Worm (Caenorhabditis elegans) whole organism, young adult: Measurements from ENCODE around the gene memo-1.

ENCODE experiments used
- B0035.1 ChIP-seq: sonication (generic microtip); optimal IDR thresholded peaks from 2 replicates; lab custom pipeline; 2016; ENCODE audit warnings: missing genetic modification characterization, mild to moderate bottlenecking, missing compliant biosample characterization, missing genotype, missing genetic modification reagents
- B0261.1 ChIP-seq: sonication (generic microtip); optimal IDR thresholded peaks from 2 replicates; lab custom pipeline; 2016; ENCODE audit warnings: mild to moderate bottlenecking, missing genetic modification characterization, moderate library complexity, missing compliant biosample characterization
- B0336.3 ChIP-seq: fragments of 200-800 bp; sonication (Bioruptor generic); IDR thresholded peaks from 2 replicates; pipeline ENCODE4 v1.3.6; 2022; ENCODE audit warnings: missing genetic modification characterization, missing compliant biosample characterization
- C06A6.2 ChIP-seq: fragments of 200-800 bp; sonication (Bioruptor generic); conservative IDR thresholded peaks from 2 replicates; pipeline ENCODE4 v1.3.6; 2022; ENCODE audit warnings: missing genetic modification characterization, missing compliant biosample characterization
- C17E4.6 ChIP-seq: fragments of 200-800 bp; sonication (Bioruptor generic); IDR thresholded peaks from 2 replicates; pipeline ENCODE4 v1.3.6; 2022; ENCODE audit warnings: missing genetic modification reagents, missing genetic modification characterization, missing compliant biosample characterization
- D2030.7 ChIP-seq: fragments of 200-800 bp; sonication (Bioruptor generic); IDR thresholded peaks from 2 replicates; pipeline ENCODE4 v1.3.6; 2022; ENCODE audit warnings: missing genetic modification reagents, missing genetic modification characterization, missing compliant biosample characterization
- F10E7.11 ChIP-seq: sonication (generic microtip); optimal IDR thresholded peaks from 2 replicates; lab custom pipeline; 2017; ENCODE audit warnings: mild to moderate bottlenecking, missing genetic modification characterization, moderate library complexity, missing compliant biosample characterization
- F33H1.4 ChIP-seq: fragments of 200-800 bp; sonication (Bioruptor generic); IDR thresholded peaks from 2 replicates; pipeline ENCODE4 v1.3.6; 2022; ENCODE audit warnings: missing genetic modification reagents, missing genetic modification characterization, missing compliant biosample characterization
- F55B11.4 ChIP-seq: sonication (generic microtip); optimal IDR thresholded peaks from 2 replicates; lab custom pipeline; 2016; ENCODE audit warnings: missing compliant biosample characterization, missing genetic modification characterization, borderline replicate concordance; ENCODE audit not compliant: insufficient read depth
- K11D2.4 ChIP-seq: fragments of 200-800 bp; sonication (Bioruptor generic); IDR thresholded peaks from 2 replicates; pipeline ENCODE4 v1.3.6; 2022; ENCODE audit warnings: missing genetic modification reagents, missing genetic modification characterization, missing compliant biosample characterization
- T26A5.8 ChIP-seq: sonication (generic microtip); optimal IDR thresholded peaks from 2 replicates; lab custom pipeline; 2016; ENCODE audit warnings: missing genetic modification characterization, missing compliant biosample characterization
- Y53F4B.3 ChIP-seq: fragments of 200-800 bp; sonication (Bioruptor generic); IDR thresholded peaks from 2 replicates; pipeline ENCODE4 v1.3.6; 2022; ENCODE audit warnings: missing genetic modification reagents, missing genetic modification characterization, missing compliant biosample characterization
- Y67H2A.10 ChIP-seq: fragments of 200-800 bp; sonication (Bioruptor generic); conservative IDR thresholded peaks from 2 replicates; pipeline ENCODE4 v1.3.6; 2022; ENCODE audit warnings: missing genetic modification reagents, missing genetic modification characterization, missing compliant biosample characterization
- Y95B8A.8 ChIP-seq: fragments of 200-800 bp; sonication (Bioruptor generic); IDR thresholded peaks from 2 replicates; pipeline ENCODE4 v1.3.6; 2022; ENCODE audit warnings: missing genetic modification reagents, missing genetic modification characterization, missing compliant biosample characterization
- akir-1 ChIP-seq: fragments of 200-800 bp; sonication (Bioruptor generic); optimal IDR thresholded peaks from 2 replicates; lab custom pipeline; 2018; ENCODE audit warnings: mild to moderate bottlenecking, missing genetic modification characterization, moderate library complexity, missing compliant biosample characterization
- aptf-3 ChIP-seq: fragments of 200-800 bp; sonication (Bioruptor generic); IDR thresholded peaks from 2 replicates; pipeline ENCODE4 v1.3.6; 2022; ENCODE audit warnings: missing genetic modification characterization, missing compliant biosample characterization
- attf-3 ChIP-seq: fragments of 200-800 bp; sonication (Bioruptor generic); conservative IDR thresholded peaks from 2 replicates; pipeline ENCODE4 v1.3.6; 2022; ENCODE audit warnings: missing genetic modification reagents, missing genetic modification characterization, missing compliant biosample characterization
- attf-5 ChIP-seq: fragments of 200-800 bp; sonication (Bioruptor generic); optimal IDR thresholded peaks from 2 replicates; lab custom pipeline; 2018; ENCODE audit warnings: mild to moderate bottlenecking, missing genetic modification characterization, missing compliant biosample characterization
- ceh-100 ChIP-seq: fragments of 200-800 bp; sonication (Bioruptor generic); IDR thresholded peaks from 2 replicates; pipeline ENCODE4 v1.3.6; 2022; ENCODE audit warnings: missing genetic modification reagents, missing genetic modification characterization, missing compliant biosample characterization
- ceh-58 ChIP-seq: fragments of 200-800 bp; sonication (Bioruptor generic); IDR thresholded peaks from 2 replicates; pipeline ENCODE4 v1.3.6; 2022; ENCODE audit warnings: missing genetic modification characterization, missing compliant biosample characterization
- dpff-1 ChIP-seq: sonication (generic microtip); optimal IDR thresholded peaks from 2 replicates; lab custom pipeline; 2017; ENCODE audit warnings: mild to moderate bottlenecking, missing genetic modification characterization, missing compliant biosample characterization
- efl-1 ChIP-seq: fragments of 150-350 bp; optimal IDR thresholded peaks from 2 replicates; lab custom pipeline; 2014; ENCODE audit warnings: missing biosample characterization, missing genetic modification reagents, missing genetic modification characterization
- egl-18 ChIP-seq: fragments of 200-800 bp; sonication (Bioruptor generic); IDR thresholded peaks from 2 replicates; pipeline ENCODE4 v1.3.6; 2022; ENCODE audit warnings: missing genetic modification reagents, missing genetic modification characterization, missing compliant biosample characterization
- egrh-3 ChIP-seq: fragments of 200-800 bp; sonication (Bioruptor generic); IDR thresholded peaks from 2 replicates; pipeline ENCODE4 v1.3.6; 2022; ENCODE audit warnings: missing genetic modification reagents, missing genetic modification characterization, missing compliant biosample characterization
- gei-17 ChIP-seq: fragments of 200-800 bp; sonication (Bioruptor generic); optimal IDR thresholded peaks from 2 replicates; lab custom pipeline; 2018; ENCODE audit warnings: mild to moderate bottlenecking, missing genetic modification characterization, missing compliant biosample characterization
- hlh-12 ChIP-seq: sonication (generic microtip); optimal IDR thresholded peaks from 2 replicates; lab custom pipeline; 2016; ENCODE audit warnings: missing genetic modification characterization, missing compliant biosample characterization
- hlh-26 ChIP-seq: fragments of 200-800 bp; sonication (Bioruptor generic); conservative IDR thresholded peaks from 2 replicates; pipeline ENCODE4 v1.3.6; 2022; ENCODE audit warnings: missing genetic modification reagents, missing genetic modification characterization, missing compliant biosample characterization
- hsf-1 ChIP-seq: fragments of 200-800 bp; sonication (Bioruptor generic); IDR thresholded peaks from 2 replicates; pipeline ENCODE4 v1.3.6; 2022; ENCODE audit warnings: missing genetic modification reagents, missing genetic modification characterization, missing compliant biosample characterization
- lsl-1 ChIP-seq: fragments of 200-800 bp; sonication (Bioruptor generic); optimal IDR thresholded peaks from 2 replicates; lab custom pipeline; 2018; ENCODE audit warnings: mild to moderate bottlenecking, missing genetic modification characterization, moderate library complexity, missing compliant biosample characterization
- madf-10 ChIP-seq: sonication (generic microtip); optimal IDR thresholded peaks from 2 replicates; lab custom pipeline; 2016; ENCODE audit warnings: mild to moderate bottlenecking, missing genetic modification characterization, missing compliant biosample characterization
- madf-3 ChIP-seq: fragments of 200-800 bp; sonication (Bioruptor generic); IDR thresholded peaks from 2 replicates; pipeline ENCODE4 v1.3.6; 2022; ENCODE audit warnings: missing genetic modification reagents, missing genetic modification characterization, missing compliant biosample characterization
- mxl-1 ChIP-seq: sonication (generic microtip); optimal IDR thresholded peaks from 2 replicates; lab custom pipeline; 2016; ENCODE audit warnings: missing genetic modification characterization, missing compliant biosample characterization
- nfya-1 ChIP-seq: sonication (generic microtip); optimal IDR thresholded peaks from 2 replicates; lab custom pipeline; 2017; ENCODE audit warnings: antibody characterized with exemption, missing compliant biosample characterization, missing genetic modification characterization, borderline replicate concordance; ENCODE audit not compliant: insufficient read depth
- nfya-2 ChIP-seq: fragments of 200-800 bp; sonication (Bioruptor generic); IDR thresholded peaks from 2 replicates; pipeline ENCODE4 v1.3.6; 2022; ENCODE audit warnings: missing genetic modification reagents, missing genetic modification characterization, missing compliant biosample characterization
- snpc-1.1 ChIP-seq: sonication (generic microtip); optimal IDR thresholded peaks from 2 replicates; lab custom pipeline; 2017; ENCODE audit warnings: missing genetic modification characterization, mild to moderate bottlenecking, missing compliant biosample characterization, antibody characterized with exemption, moderate library complexity, missing genotype, missing genetic modification reagents; ENCODE audit not compliant: insufficient read depth
- snpc-3.4 ChIP-seq: sonication (generic microtip); optimal IDR thresholded peaks from 2 replicates; lab custom pipeline; 2017; ENCODE audit warnings: missing genetic modification characterization, mild to moderate bottlenecking, missing compliant biosample characterization, antibody characterized with exemption, moderate library complexity, missing genotype, missing genetic modification reagents
- sptf-2 ChIP-seq: fragments of 200-800 bp; sonication (Bioruptor generic); optimal IDR thresholded peaks from 2 replicates; lab custom pipeline; 2018; ENCODE audit warnings: mild to moderate bottlenecking, missing genetic modification characterization, missing compliant biosample characterization
- tbp1 ChIP-seq: fragments of 200-800 bp; sonication (Bioruptor generic); optimal IDR thresholded peaks from 2 replicates; lab custom pipeline; 2018; ENCODE audit warnings: mild to moderate bottlenecking, missing genetic modification characterization, missing compliant biosample characterization
- zim-3 ChIP-seq: sonication (generic microtip); optimal IDR thresholded peaks from 2 replicates; lab custom pipeline; 2017; ENCODE audit warnings: mild to moderate bottlenecking, missing genetic modification characterization, moderate library complexity, missing compliant biosample characterization
- ztf-22 ChIP-seq: fragments of 200-800 bp; sonication (Bioruptor generic); optimal IDR thresholded peaks from 2 replicates; lab custom pipeline; 2018; ENCODE audit warnings: mild to moderate bottlenecking, missing genetic modification characterization, moderate library complexity, missing compliant biosample characterization
- ztf-28 ChIP-seq: fragments of 200-800 bp; sonication (Bioruptor generic); IDR thresholded peaks from 2 replicates; pipeline ENCODE4 v1.3.6; 2022; ENCODE audit warnings: missing genetic modification reagents, missing genetic modification characterization, missing compliant biosample characterization
- ztf-6 ChIP-seq: fragments of 200-800 bp; sonication (Bioruptor generic); IDR thresholded peaks from 2 replicates; pipeline ENCODE4 v1.3.6; 2022; ENCODE audit warnings: missing genetic modification reagents, missing genetic modification characterization, missing compliant biosample characterization

Gene memo-1

ce11 chrV:7847687-7848086 lies 716 bp upstream of the memo-1 start:
- TF ChIP-seq C06A6.2 (GFP tag; lab: Robert Waterston, UW), result no peak
- no peak for TF ChIP-seq C17E4.6 (GFP tag; lab: Robert Waterston, UW)
- no peak for TF ChIP-seq aptf-3 (GFP tag; lab: Robert Waterston, UW)
- no peak for TF ChIP-seq Y95B8A.8 (GFP tag; lab: Robert Waterston, UW)
- no peak for TF ChIP-seq Y67H2A.10
- TF ChIP-seq F10E7.11, result no peak
- TF ChIP-seq gei-17, result no peak
- TF ChIP-seq ztf-6, result no peak
- no peak for TF ChIP-seq madf-3 (GFP tag; lab: Robert Waterston, UW)
- no peak for TF ChIP-seq egrh-3 (GFP tag; lab: Robert Waterston, UW)
- TF ChIP-seq mxl-1, result no peak
- TF ChIP-seq lsl-1, result no peak

ce11 chrV:7842228-7842627 lies 4.7 kb downstream of the memo-1 start, which contains the start of gene grd-8:
TSS of gene grd-8 (plus strand) at chrV:7842528.
- TF ChIP-seq hlh-26 (GFP tag; lab: Robert Waterston, UW) (no peak), egl-18 (no peak), ztf-28 (GFP tag; lab: Robert Waterston, UW) (no peak), snpc-1.1 (tag; lab: Kevin White, UChicago) (no peak), nfya-1 (tag; lab: Kevin White, UChicago) (no peak), ceh-58 (GFP tag; lab: Robert Waterston, UW) (no peak), B0261.1 (tag; lab: Kevin White, UChicago) (no peak), aptf-3 (GFP tag; lab: Robert Waterston, UW) (no peak), dpff-1 (no peak), snpc-3.4 (tag; lab: Kevin White, UChicago) (no peak), akir-1 (GFP tag; lab: Kevin White, UChicago) (no peak), madf-10 (no peak), Y53F4B.3 (GFP tag; lab: Robert Waterston, UW) (no peak), K11D2.4 (no peak), F33H1.4 (GFP tag; lab: Robert Waterston, UW) (no peak), hlh-12 (tag; lab: Kevin White, UChicago) (no peak), attf-3 (GFP tag; lab: Robert Waterston, UW) (no peak), hsf-1 (GFP tag; lab: Robert Waterston, UW) (no peak), tbp1 (GFP tag; lab: Kevin White, UChicago) (no peak), T26A5.8 (tag; lab: Kevin White, UChicago) (no peak)
- TF ChIP-seq, all 124 proteins: peak for 0

ce11 chrV:7839485-7839884 lies 7.5 kb downstream of the memo-1 start, which contains the start of gene C37C3.12:
TSS of gene C37C3.12 (minus strand) at chrV:7839585.
- TF ChIP-seq ztf-22 (GFP tag; lab: Kevin White, UChicago), result no peak
- TF ChIP-seq attf-5, result no peak
- no peak for TF ChIP-seq sptf-2 (GFP tag; lab: Kevin White, UChicago)
- TF ChIP-seq F55B11.4 (tag; lab: Kevin White, UChicago), result no peak
- no peak for TF ChIP-seq D2030.7 (GFP tag; lab: Robert Waterston, UW)
- TF ChIP-seq B0035.1 (tag; lab: Kevin White, UChicago), result no peak
- no peak for TF ChIP-seq nfya-2 (GFP tag; lab: Robert Waterston, UW)
- no peak for TF ChIP-seq zim-3
- no peak for TF ChIP-seq Y67H2A.10
- TF ChIP-seq ceh-100 (GFP tag; lab: Robert Waterston, UW), result no peak
- TF ChIP-seq B0336.3 (GFP tag; lab: Robert Waterston, UW), result no peak
- no peak for TF ChIP-seq efl-1
